Worm (Caenorhabditis elegans) whole organism, L4/young adult: ENCODE results near the gene nhr-45.

Source experiments
- W03F9.2 ChIP-seq: fragments of 150-350 bp; optimal IDR thresholded peaks from 2 replicates; lab custom pipeline; 2014; ENCODE audit warnings: missing biosample characterization, missing genetic modification characterization
- dao-5 ChIP-seq: sonication (generic microtip); optimal IDR thresholded peaks from 2 replicates; lab custom pipeline; 2016; ENCODE audit warnings: missing genotype, missing genetic modification characterization, moderate library complexity, missing compliant biosample characterization
- him-1 ChIP-seq: sonication (generic microtip); optimal IDR thresholded peaks from 2 replicates; lab custom pipeline; 2016; ENCODE audit warnings: missing genotype, missing genetic modification reagents, missing genetic modification characterization, missing compliant biosample characterization

ce11 chrX:4682616-4683015, 22.5 kb upstream of the nhr-45 start, which contains the start of gene K02G10.15:
- TF ChIP-seq him-1 (tag; lab: Kevin White, UChicago) (no peak), dao-5 (no peak), W03F9.2 (tag; lab: Kevin White, UChicago) (no peak)
